Worm (Caenorhabditis elegans) whole organism, early embryonic: ENCODE results near the gene Y38E10A.34.

Source experiments
- ama-1 ChIP-seq: fragments of 150-350 bp; optimal IDR thresholded peaks from 2 replicates; lab custom pipeline; 2014
- ceh-13 ChIP-seq: fragments of 200-800 bp; sonication (Bioruptor generic); optimal IDR thresholded peaks from 2 replicates; lab custom pipeline; 2018; ENCODE audit warnings: mild to moderate bottlenecking, missing genetic modification characterization, missing compliant biosample characterization
- hmbx-1 ChIP-seq: sonication (generic microtip); optimal IDR thresholded peaks from 2 replicates; lab custom pipeline; 2016; ENCODE audit warnings: mild to moderate bottlenecking, missing genetic modification characterization, missing compliant biosample characterization
- tbx-11 ChIP-seq: fragments of 200-800 bp; sonication (Bioruptor generic); IDR thresholded peaks from 2 replicates; pipeline ENCODE4 v1.3.6; 2022; ENCODE audit warnings: missing genetic modification characterization, missing compliant biosample characterization
- tbx-37 ChIP-seq: fragments of 200-800 bp; sonication (Bioruptor generic); conservative IDR thresholded peaks from 2 replicates; pipeline ENCODE4 v1.3.6; 2022; ENCODE audit warnings: missing genetic modification reagents, missing genetic modification characterization, missing compliant biosample characterization

ce11 chrII:12640370-12640769 lies 9.4 kb downstream of the Y38E10A.34 start, which contains the start of gene nhr-235:
- TF ChIP-seq ceh-13: no peak
- TF ChIP-seq tbx-11 (GFP tag; lab: Robert Waterston, UW): no peak
- TF ChIP-seq ama-1 (lab: Kevin White, UChicago): no peak
- no peak for TF ChIP-seq hmbx-1 (tag; lab: Kevin White, UChicago)
- TF ChIP-seq tbx-37 (GFP tag; lab: Robert Waterston, UW): no peak
